Comparison of ENCODE assay signal across 2 fruit fly cellular contexts in the genomic region with DNA sequence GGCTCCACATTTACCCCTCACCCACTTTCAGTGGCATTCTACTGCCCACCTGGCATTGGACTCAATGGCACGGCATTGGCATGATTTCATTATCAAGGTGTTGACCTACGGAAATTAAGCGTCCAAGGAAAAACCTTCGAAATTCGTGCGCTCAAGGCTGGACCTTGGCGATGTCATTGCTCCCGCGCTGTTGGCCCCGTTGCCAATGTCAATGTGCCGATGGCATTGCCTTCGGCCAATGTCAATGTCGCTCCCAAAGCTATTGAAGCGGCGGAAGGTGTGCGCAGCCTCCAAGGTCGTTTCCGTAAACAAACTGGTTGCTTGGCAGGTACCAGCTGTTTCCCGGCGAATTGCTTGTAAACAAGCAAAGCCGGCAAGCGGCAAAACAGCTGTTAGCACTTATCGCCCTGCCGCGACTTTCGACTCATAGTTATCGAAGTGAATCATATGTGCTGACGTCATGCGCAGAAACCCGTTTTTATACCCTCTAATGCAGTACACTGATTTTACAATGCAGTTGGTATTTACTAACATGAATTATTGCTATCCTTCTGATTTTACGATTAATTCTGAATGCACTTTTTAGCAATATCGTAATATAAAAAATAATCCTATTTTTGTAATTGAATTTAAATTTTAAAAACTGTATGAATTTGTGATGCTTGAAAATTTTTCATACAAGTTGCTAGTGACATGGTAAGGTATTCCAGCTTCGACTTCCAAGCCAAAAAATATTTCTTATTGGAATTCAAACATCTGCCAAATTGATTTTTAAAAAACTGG.
TF ChIP-seq lines count a peak whose summit lies in the region.

No protein-coding gene starts in this region.

TF ChIP-seq in whole organism, embryonic, 481 proteins besides CTCF, POLR2A, EP300 and RAD21 (continued from another document and continues in another):
- TF ChIP-seq Neu2 (GFP tag; optimal IDR thresholded peaks at IDR 0.05; lab: Kevin White, UChicago; ENCODE audit: borderline replicate concordance) (peak; percentile 67), BEAF-32 (GFP tag; optimal IDR thresholded peaks at IDR 0.05; lab: Kevin White, UChicago) (peak; percentile 46), CG8478 (optimal IDR thresholded peaks at IDR 0.05; lab: Kevin White, UChicago) (no peak), ab (GFP tag; optimal IDR thresholded peaks at IDR 0.05; lab: Kevin White, UChicago) (peak; percentile 77), bsh (GFP tag; optimal IDR thresholded peaks at IDR 0.05; lab: Kevin White, UChicago) (peak in 1 of 2 experiments; percentile 96), CG43689 (GFP tag; IDR thresholded peaks at IDR 0.05; lab: Robert Waterston, UW) (peak; percentile 88), CG12219 (GFP tag; optimal IDR thresholded peaks at IDR 0.05; lab: Kevin White, UChicago) (peak; percentile 95), CG6689 (GFP tag; IDR thresholded peaks at IDR 0.05; lab: Robert Waterston, UW) (peak; percentile 97), Hr39 (optimal IDR thresholded peaks at IDR 0.05; lab: Kevin White, UChicago) (no peak), Oli (tag; optimal IDR thresholded peaks at IDR 0.05; lab: Kevin White, UChicago) (peak; percentile 96), tx (GFP tag; optimal IDR thresholded peaks at IDR 0.05; lab: Kevin White, UChicago) (peak; percentile 81), CG12236 (GFP tag; optimal IDR thresholded peaks at IDR 0.05; lab: Kevin White, UChicago) (peak; percentile 80), CG8089 (GFP tag; optimal IDR thresholded peaks at IDR 0.05; lab: Kevin White, UChicago) (peak; percentile 81), Xrp1 (GFP tag; IDR thresholded peaks at IDR 0.05; lab: Robert Waterston, UW) (peak; percentile 98), hbn (GFP tag; IDR thresholded peaks at IDR 0.05; lab: Robert Waterston, UW; ENCODE audit: partially characterized antibody) (peak; percentile 58; the same call in 1 of the 2 replicates), CG9609 (GFP tag; optimal IDR thresholded peaks at IDR 0.05; lab: Kevin White, UChicago) (peak; percentile 81), gro (GFP tag; optimal IDR thresholded peaks at IDR 0.05; lab: Kevin White, UChicago) (no peak), sna (GFP tag; IDR thresholded peaks at IDR 0.05; lab: Robert Waterston, UW; ENCODE audit: partially characterized antibody) (peak; percentile 78), HLHmδ (GFP tag; optimal IDR thresholded peaks at IDR 0.05; lab: Kevin White, UChicago) (no peak), CG6654 (GFP tag; optimal IDR thresholded peaks at IDR 0.05; lab: Kevin White, UChicago) (peak; percentile 72), CG10267 (tag; optimal IDR thresholded peaks at IDR 0.05; lab: Kevin White, UChicago) (peak; percentile 90), CG13775 (GFP tag; optimal IDR thresholded peaks at IDR 0.05; lab: Kevin White, UChicago) (peak; percentile 94), Dip3 (GFP tag; optimal IDR thresholded peaks at IDR 0.05; lab: Kevin White, UChicago) (peak; percentile 92), zfh1 (GFP tag; IDR thresholded peaks at IDR 0.05; lab: Robert Waterston, UW) (peak; percentile 97), grau (tag; optimal IDR thresholded peaks at IDR 0.05; lab: Kevin White, UChicago) (peak; percentile 95), lmd (GFP tag; IDR thresholded peaks at IDR 0.05; lab: Robert Waterston, UW) (peak; percentile 98), lab (GFP tag; optimal IDR thresholded peaks at IDR 0.05; lab: Kevin White, UChicago) (peak; percentile 97), peb (GFP tag; IDR thresholded peaks at IDR 0.05; lab: Robert Waterston, UW) (peak; percentile 92), CG14965 (GFP tag; optimal IDR thresholded peaks at IDR 0.05; lab: Kevin White, UChicago; ENCODE audit: borderline replicate concordance) (peak; percentile 33), ssp (GFP tag; IDR thresholded peaks at IDR 0.05; lab: Robert Waterston, UW) (peak; percentile 91), CG11723 (GFP tag; optimal IDR thresholded peaks at IDR 0.05; lab: Kevin White, UChicago) (peak; percentile 88), gcm2 (GFP tag; optimal IDR thresholded peaks at IDR 0.05; lab: Kevin White, UChicago) (peak; percentile 90), CG11695 (GFP tag; IDR thresholded peaks at IDR 0.05; lab: Robert Waterston, UW) (peak; percentile 96), inv (GFP tag; IDR thresholded peaks at IDR 0.05; lab: Robert Waterston, UW; ENCODE audit: partially characterized antibody) (no peak), sd (tag; optimal IDR thresholded peaks at IDR 0.05; lab: Kevin White, UChicago) (peak; percentile 96), Atf3 (GFP tag; optimal IDR thresholded peaks at IDR 0.05; lab: Kevin White, UChicago) (peak; percentile 88), CG3838 (GFP tag; optimal IDR thresholded peaks at IDR 0.05; lab: Kevin White, UChicago) (peak; percentile 85), CG10147 (GFP tag; optimal IDR thresholded peaks at IDR 0.05; lab: Kevin White, UChicago) (peak; percentile 84), CG1832 (GFP tag; optimal IDR thresholded peaks at IDR 0.05; lab: Kevin White, UChicago) (no peak), HLH4C (GFP tag; IDR thresholded peaks at IDR 0.05; lab: Robert Waterston, UW; ENCODE audit: partially characterized antibody) (peak; percentile 32; the same call in 1 of the 3 replicates), chn (GFP tag; optimal IDR thresholded peaks at IDR 0.05; lab: Kevin White, UChicago) (peak; percentile 94), CG10321 (GFP tag; IDR thresholded peaks at IDR 0.05; lab: Robert Waterston, UW) (peak; percentile 82), slou (GFP tag; optimal IDR thresholded peaks at IDR 0.05; lab: Kevin White, UChicago) (peak; percentile 90), H2.0 (GFP tag; IDR thresholded peaks at IDR 0.05; lab: Robert Waterston, UW) (peak; percentile 97), Rx (GFP tag; IDR thresholded peaks at IDR 0.05; lab: Robert Waterston, UW) (peak; percentile 96), pan (optimal IDR thresholded peaks at IDR 0.05; lab: Kevin White, UChicago) (no peak), pan (GFP tag; optimal IDR thresholded peaks at IDR 0.05 in 1 of 2, IDR thresholded peaks at IDR 0.05 in 1 of 2) (peak in 1 of 2 experiments; percentile 97), Vsx1 (GFP tag; optimal IDR thresholded peaks at IDR 0.05; lab: Kevin White, UChicago) (no peak), Lhr (GFP tag; optimal IDR thresholded peaks at IDR 0.05; lab: Kevin White, UChicago) (peak; percentile 81), vvl (GFP tag; IDR thresholded peaks at IDR 0.05; lab: Robert Waterston, UW) (peak; percentile 97), scrt (GFP tag; optimal IDR thresholded peaks at IDR 0.05; lab: Kevin White, UChicago) (peak; percentile 96), BtbVII (GFP tag; optimal IDR thresholded peaks at IDR 0.05; lab: Kevin White, UChicago) (peak; percentile 95), wor (GFP tag; IDR thresholded peaks at IDR 0.05; lab: Robert Waterston, UW) (peak; percentile 94), unpg (GFP tag; optimal IDR thresholded peaks at IDR 0.05; lab: Kevin White, UChicago) (peak; percentile 96), gsb (GFP tag; IDR thresholded peaks at IDR 0.05; lab: Robert Waterston, UW) (peak; percentile 94), Hand (GFP tag; optimal IDR thresholded peaks at IDR 0.05; lab: Kevin White, UChicago) (peak; percentile 89), CG7357 (GFP tag; IDR thresholded peaks at IDR 0.05; lab: Robert Waterston, UW) (peak; percentile 92), yki (optimal IDR thresholded peaks at IDR 0.05; lab: Kevin White, UChicago) (no peak), Eip74EF (GFP tag; optimal IDR thresholded peaks at IDR 0.05; lab: Kevin White, UChicago) (peak in 1 of 2 experiments; percentile 100)

TF ChIP-seq in whole organism, prepupa, 60 proteins besides CTCF, POLR2A, EP300 and RAD21 (continued from another document):
- peak; percentile 88 for TF ChIP-seq CG6808 (GFP tag; optimal IDR thresholded peaks at IDR 0.05; lab: Kevin White, UChicago)
- TF ChIP-seq CG11294 (GFP tag; IDR thresholded peaks at IDR 0.05; lab: Robert Waterston, UW) = peak; percentile 96
- TF ChIP-seq eg (GFP tag; IDR thresholded peaks at IDR 0.05; lab: Robert Waterston, UW) = peak; percentile 98
- peak; percentile 89 for TF ChIP-seq spab (GFP tag; optimal IDR thresholded peaks at IDR 0.05; lab: Kevin White, UChicago)
- peak; percentile 94 for TF ChIP-seq Sox102F (GFP tag; optimal IDR thresholded peaks at IDR 0.05; lab: Kevin White, UChicago)
- TF ChIP-seq fd59A (GFP tag; optimal IDR thresholded peaks at IDR 0.05; lab: Kevin White, UChicago) = peak; percentile 87
- peak; percentile 98 for TF ChIP-seq CG8119 (GFP tag; IDR thresholded peaks at IDR 0.05; lab: Robert Waterston, UW)
- TF ChIP-seq CG3032 (tag; optimal IDR thresholded peaks at IDR 0.05; lab: Kevin White, UChicago) = peak; percentile 90
- no peak for TF ChIP-seq CG6276 (GFP tag; optimal IDR thresholded peaks at IDR 0.05; lab: Kevin White, UChicago)
- TF ChIP-seq salr (GFP tag; optimal IDR thresholded peaks at IDR 0.05; lab: Kevin White, UChicago) = peak; percentile 80 to 94
- no peak for TF ChIP-seq fkh (GFP tag; optimal IDR thresholded peaks at IDR 0.05; lab: Kevin White, UChicago)
- peak; percentile 98 for TF ChIP-seq CG6163 (GFP tag; IDR thresholded peaks at IDR 0.05; lab: Robert Waterston, UW)
- peak; percentile 96 for TF ChIP-seq OdsH (GFP tag; optimal IDR thresholded peaks at IDR 0.05; lab: Kevin White, UChicago)
